Worm (Caenorhabditis elegans): Measurements from ENCODE around the gene zip-6.
"Not testable (repeated sequence)": the region's sequence is repeated elsewhere in the genome, so short reads cannot be mapped to it uniquely, and the experiment has no call there.

zip-6 gene

ce11 chrIV:11218037-11218436 is at the start of gene zip-6:
TSS of gene zip-6 (minus strand) at chrIV:11218137.
- TF ChIP-seq T22C8.4 (GFP tag; IDR thresholded peaks at IDR 0.05) (no peak), med-1 (GFP tag; optimal IDR thresholded peaks at IDR 0.05; ENCODE audit: insufficient read depth) (no peak), tab-1 (GFP tag; IDR thresholded peaks at IDR 0.05) (no peak), cog-1 (tag; optimal IDR thresholded peaks at IDR 0.05) (no peak), ref-1 (GFP tag; conservative IDR thresholded peaks at IDR 0.05) (no peak), flt-1 (GFP tag; IDR thresholded peaks at IDR 0.05) (no peak), ztf-23 (GFP tag; IDR thresholded peaks at IDR 0.05) (no peak), klf-2 (GFP tag; conservative IDR thresholded peaks at IDR 0.05) (no peak), ztf-29 (GFP tag; IDR thresholded peaks at IDR 0.05) (no peak)

- TF ChIP-seq T22C8.4 (GFP tag; IDR thresholded peaks at IDR 0.05) (no peak), cog-1 (tag; optimal IDR thresholded peaks at IDR 0.05) (no peak), ztf-29 (GFP tag; IDR thresholded peaks at IDR 0.05) (no peak), flt-1 (GFP tag; IDR thresholded peaks at IDR 0.05) (no peak), ref-1 (GFP tag; conservative IDR thresholded peaks at IDR 0.05) (no peak), ztf-23 (GFP tag; IDR thresholded peaks at IDR 0.05) (no peak), tab-1 (GFP tag; IDR thresholded peaks at IDR 0.05) (no peak), klf-2 (GFP tag; conservative IDR thresholded peaks at IDR 0.05) (no peak), med-1 (GFP tag; optimal IDR thresholded peaks at IDR 0.05; ENCODE audit: insufficient read depth) (no peak)
Measured at ce11 chrIV:11266090-11266489, 48.2 kb upstream of the zip-6 start, which contains the start of gene col-127. TSS of gene col-127 (minus strand) at chrIV:11266190.

- TF ChIP-seq ref-1 (GFP tag; conservative IDR thresholded peaks at IDR 0.05); med-1 (GFP tag; optimal IDR thresholded peaks at IDR 0.05; ENCODE audit: insufficient read depth); klf-2 (GFP tag; conservative IDR thresholded peaks at IDR 0.05): not testable (repeated sequence)
Measured at ce11 chrIV:11263101-11263500, 45.2 kb upstream of the zip-6 start, which contains the start of gene col-126. TSS of gene col-126 (plus strand) at chrIV:11263401.

ce11 chrIV:11261535-11261934 is 43.6 kb upstream of the zip-6 start, which contains the start of gene F54D1.1:
TSS of gene F54D1.1 (plus strand) at chrIV:11261835.
- TF ChIP-seq ztf-29 (GFP tag; IDR thresholded peaks at IDR 0.05) (no peak), med-1 (GFP tag; optimal IDR thresholded peaks at IDR 0.05; ENCODE audit: insufficient read depth) (no peak)

ce11 chrIV:11260544-11261227 is 42.7 kb upstream of the zip-6 start, which contains the start of gene C05C12.5:
TSS of gene C05C12.5 (minus strand) at chrIV:11261185.
- TF ChIP-seq T22C8.4 (GFP tag; IDR thresholded peaks at IDR 0.05): no peak
- no peak for TF ChIP-seq cog-1 (tag; optimal IDR thresholded peaks at IDR 0.05)
- no peak for TF ChIP-seq ztf-29 (GFP tag; IDR thresholded peaks at IDR 0.05)
- TF ChIP-seq ref-1 (GFP tag; conservative IDR thresholded peaks at IDR 0.05): no peak

- TF ChIP-seq klf-2 (GFP tag; conservative IDR thresholded peaks at IDR 0.05) (no peak), cog-1 (tag; optimal IDR thresholded peaks at IDR 0.05) (no peak), ztf-23 (GFP tag; IDR thresholded peaks at IDR 0.05) (no peak), T22C8.4 (GFP tag; IDR thresholded peaks at IDR 0.05) (no peak), ztf-29 (GFP tag; IDR thresholded peaks at IDR 0.05) (no peak)
Measured at ce11 chrIV:11259485-11259972, 41.6 kb upstream of the zip-6 start, which contains the start of gene gtl-1. TSS of gene gtl-1 (minus strand) at chrIV:11259535.

- no peak for TF ChIP-seq T22C8.4 (GFP tag; IDR thresholded peaks at IDR 0.05)
- no peak for TF ChIP-seq klf-2 (GFP tag; conservative IDR thresholded peaks at IDR 0.05)
- no peak for TF ChIP-seq med-1 (GFP tag; optimal IDR thresholded peaks at IDR 0.05; ENCODE audit: insufficient read depth)
Measured at ce11 chrIV:11257476-11257875, 39.5 kb upstream of the zip-6 start.

ce11 chrIV:11253689-11254088 is 35.8 kb upstream of the zip-6 start, which contains the start of gene C05C12.1:
TSS of gene C05C12.1 (plus strand) at chrIV:11253989.
- not testable (repeated sequence) for TF ChIP-seq ztf-29, ztf-23, T22C8.4 (GFP tag; IDR thresholded peaks at IDR 0.05)

- TF ChIP-seq cog-1 (tag; optimal IDR thresholded peaks at IDR 0.05) (no peak), T22C8.4 (GFP tag; IDR thresholded peaks at IDR 0.05) (no peak), ztf-23 (GFP tag; IDR thresholded peaks at IDR 0.05) (no peak), klf-2 (GFP tag; conservative IDR thresholded peaks at IDR 0.05) (no peak), tab-1 (GFP tag; IDR thresholded peaks at IDR 0.05) (no peak), med-1 (GFP tag; optimal IDR thresholded peaks at IDR 0.05; ENCODE audit: insufficient read depth) (no peak), ref-1 (GFP tag; conservative IDR thresholded peaks at IDR 0.05) (no peak), ztf-29 (GFP tag; IDR thresholded peaks at IDR 0.05) (no peak), flt-1 (GFP tag; IDR thresholded peaks at IDR 0.05) (no peak)
Measured at ce11 chrIV:11248031-11248631, 30.2 kb upstream of the zip-6 start, which contains the start of gene C05C12.4. TSS of gene C05C12.4 (minus strand) at chrIV:11248081.

ce11 chrIV:11247434-11247833 is 29.5 kb upstream of the zip-6 start:
- TF ChIP-seq ztf-23 (GFP tag; IDR thresholded peaks at IDR 0.05) (no peak), med-1 (GFP tag; optimal IDR thresholded peaks at IDR 0.05; ENCODE audit: insufficient read depth) (no peak), flt-1 (GFP tag; IDR thresholded peaks at IDR 0.05) (no peak), ref-1 (GFP tag; conservative IDR thresholded peaks at IDR 0.05) (no peak), tab-1 (GFP tag; IDR thresholded peaks at IDR 0.05) (no peak)
